Worm (Caenorhabditis elegans) whole organism, L2 larva: Measurements from ENCODE around the gene srg-69.

ENCODE experiments used
- C34F6.9 ChIP-seq: fragments of 150-350 bp; optimal IDR thresholded peaks from 2 replicates; lab custom pipeline; 2014; ENCODE audit warnings: missing biosample characterization, missing genetic modification characterization
- F13H6.1 ChIP-seq: sonication (generic microtip); optimal IDR thresholded peaks from 2 replicates; lab custom pipeline; 2016; ENCODE audit warnings: missing genetic modification characterization, missing compliant biosample characterization
- R02D3.7 ChIP-seq: fragments of 150-350 bp; optimal IDR thresholded peaks from 2 replicates; lab custom pipeline; 2014; ENCODE audit warnings: missing biosample characterization, missing genetic modification characterization
- Y55F3AM.14 ChIP-seq: fragments of 200-800 bp; sonication (Bioruptor generic); optimal IDR thresholded peaks from 2 replicates; lab custom pipeline; 2018; ENCODE audit warnings: mild to moderate bottlenecking, missing genetic modification characterization, missing compliant biosample characterization
- ZK546.5 ChIP-seq: sonication (generic microtip); optimal IDR thresholded peaks from 2 replicates; lab custom pipeline; 2017; ENCODE audit warnings: missing biosample characterization, missing genetic modification characterization
- alr-1 ChIP-seq: fragments of 150-350 bp; optimal IDR thresholded peaks from 2 replicates; lab custom pipeline; 2014; ENCODE audit warnings: missing biosample characterization, missing genetic modification characterization
- aly-2 ChIP-seq: fragments of 150-350 bp; optimal IDR thresholded peaks from 2 replicates; lab custom pipeline; 2014; ENCODE audit warnings: missing biosample characterization, missing genetic modification characterization
- ama-1 ChIP-seq: fragments of 150-350 bp; optimal IDR thresholded peaks from 2 replicates; lab custom pipeline; 2018; ENCODE audit warnings: inconsistent platforms
- blmp-1 ChIP-seq: sonication (generic microtip); optimal IDR thresholded peaks from 2 replicates; lab custom pipeline; 2017; ENCODE audit warnings: missing genetic modification characterization, mild to moderate bottlenecking, missing compliant biosample characterization, antibody characterized with exemption, moderate library complexity; ENCODE audit not compliant: insufficient read depth
- ceh-16 ChIP-seq: fragments of 150-350 bp; optimal IDR thresholded peaks from 2 replicates; lab custom pipeline; 2014; ENCODE audit warnings: missing biosample characterization, missing genetic modification characterization
- ceh-82 ChIP-seq: fragments of 150-350 bp; optimal IDR thresholded peaks from 2 replicates; lab custom pipeline; 2014; ENCODE audit warnings: missing biosample characterization, missing genetic modification characterization
- crh-2 ChIP-seq: sonication (generic microtip); optimal IDR thresholded peaks from 2 replicates; lab custom pipeline; 2017; ENCODE audit warnings: missing biosample characterization, missing genetic modification characterization
- dmd-4 ChIP-seq: sonication (generic microtip); optimal IDR thresholded peaks from 2 replicates; lab custom pipeline; 2017; ENCODE audit warnings: missing biosample characterization, missing genetic modification characterization
- egl-27 ChIP-seq: sonication (generic microtip); optimal IDR thresholded peaks from 3 replicates; lab custom pipeline; 2017; ENCODE audit warnings: missing biosample characterization, missing genetic modification reagents, missing genetic modification characterization
- elt-1 ChIP-seq: fragments of 150-350 bp; optimal IDR thresholded peaks from 2 replicates; lab custom pipeline; 2014; ENCODE audit warnings: missing biosample characterization, missing genetic modification characterization
- fos-1 ChIP-seq: fragments of 150-350 bp; optimal IDR thresholded peaks from 2 replicates; lab custom pipeline; 2014; ENCODE audit warnings: missing biosample characterization, missing genetic modification characterization
- gmeb-1 ChIP-seq: fragments of 150-350 bp; optimal IDR thresholded peaks from 2 replicates; lab custom pipeline; 2014; ENCODE audit warnings: missing biosample characterization, missing genetic modification characterization
- lin-11 ChIP-seq: fragments of 150-350 bp; sonication (generic microtip); optimal IDR thresholded peaks from 2 replicates; lab custom pipeline; 2014; ENCODE audit warnings: missing biosample characterization, missing genetic modification characterization, inconsistent platforms, mixed read lengths
- lin-13 ChIP-seq: fragments of 150-350 bp; optimal IDR thresholded peaks from 2 replicates; lab custom pipeline; 2014; ENCODE audit warnings: missing biosample characterization, missing genetic modification reagents, missing genetic modification characterization
- lin-39 ChIP-seq: fragments of 150-350 bp; optimal IDR thresholded peaks from 2 replicates; lab custom pipeline; 2014; ENCODE audit warnings: missing biosample characterization, missing genetic modification reagents, missing genetic modification characterization
- lsy-2 ChIP-seq, 2 experiments: fragments of 150-350 bp in 1 of 2; sonication (generic microtip) in 1 of 2; optimal IDR thresholded peaks; 2 replicates each; lab custom pipeline; 2014 to 2017; ENCODE audit warnings: missing biosample characterization in 2 of 2, missing genetic modification characterization in 2 of 2
- mab-5 ChIP-seq: fragments of 150-350 bp; optimal IDR thresholded peaks from 2 replicates; lab custom pipeline; 2014; ENCODE audit warnings: missing biosample characterization, missing genetic modification characterization
- mbf-1 ChIP-seq: sonication (generic microtip); optimal IDR thresholded peaks from 2 replicates; lab custom pipeline; 2017; ENCODE audit warnings: missing biosample characterization, missing genetic modification characterization
- mdl-1 ChIP-seq, 2 experiments: fragments of 150-350 bp in 1 of 2; sonication (generic microtip) in 1 of 2; optimal IDR thresholded peaks; 2 replicates each; lab custom pipeline; 2017; ENCODE audit warnings: missing biosample characterization in 2 of 2, missing genetic modification characterization in 2 of 2
- nhr-10 ChIP-seq: sonication (generic microtip); optimal IDR thresholded peaks from 2 replicates; lab custom pipeline; 2017; ENCODE audit warnings: missing biosample characterization, missing genetic modification characterization
- nhr-11 ChIP-seq: fragments of 150-350 bp; optimal IDR thresholded peaks from 2 replicates; lab custom pipeline; 2014; ENCODE audit warnings: missing biosample characterization, missing genetic modification characterization
- nhr-12 ChIP-seq: fragments of 150-350 bp; optimal IDR thresholded peaks from 2 replicates; lab custom pipeline; 2014; ENCODE audit warnings: missing biosample characterization, missing genetic modification characterization
- nhr-129 ChIP-seq: fragments of 150-350 bp; optimal IDR thresholded peaks from 2 replicates; lab custom pipeline; 2014; ENCODE audit warnings: missing biosample characterization, missing genetic modification characterization
- nhr-21 ChIP-seq: fragments of 150-350 bp; optimal IDR thresholded peaks from 2 replicates; lab custom pipeline; 2014; ENCODE audit warnings: missing biosample characterization, missing genetic modification characterization
- nhr-23 ChIP-seq: fragments of 150-350 bp; optimal IDR thresholded peaks from 2 replicates; lab custom pipeline; 2014; ENCODE audit warnings: missing biosample characterization, missing genetic modification reagents, missing genetic modification characterization
- nhr-237 ChIP-seq: fragments of 150-350 bp; optimal IDR thresholded peaks from 2 replicates; lab custom pipeline; 2014; ENCODE audit warnings: missing biosample characterization, missing genetic modification characterization
- nhr-25 ChIP-seq: fragments of 150-350 bp; sonication (generic microtip); optimal IDR thresholded peaks from 3 replicates; lab custom pipeline; 2014; ENCODE audit warnings: missing biosample characterization, missing genetic modification characterization
- nhr-6 ChIP-seq: fragments of 150-350 bp; optimal IDR thresholded peaks from 2 replicates; lab custom pipeline; 2014; ENCODE audit warnings: missing biosample characterization, missing genetic modification characterization
- nhr-77 ChIP-seq: fragments of 150-350 bp; optimal IDR thresholded peaks from 2 replicates; lab custom pipeline; 2014; ENCODE audit warnings: missing biosample characterization, missing genetic modification characterization
- peb-1 ChIP-seq: fragments of 150-350 bp; optimal IDR thresholded peaks from 2 replicates; lab custom pipeline; 2014; ENCODE audit warnings: missing biosample characterization, missing genetic modification characterization
- sem-4 ChIP-seq: fragments of 150-350 bp; optimal IDR thresholded peaks from 2 replicates; lab custom pipeline; 2014; ENCODE audit warnings: missing biosample characterization, missing genetic modification reagents, missing genetic modification characterization
- skn-1 ChIP-seq: sonication (generic microtip); optimal IDR thresholded peaks from 2 replicates; lab custom pipeline; 2017; ENCODE audit warnings: missing biosample characterization, missing genetic modification characterization
- sma-3 ChIP-seq: sonication (generic microtip); optimal IDR thresholded peaks from 2 replicates; lab custom pipeline; 2016; ENCODE audit warnings: missing genetic modification reagents, missing genetic modification characterization, missing compliant biosample characterization
- sma-9 ChIP-seq, 2 experiments: fragments of 150-350 bp in 1 of 2; sonication (generic microtip) in 1 of 2; optimal IDR thresholded peaks; 2 replicates each; lab custom pipeline; 2014 to 2016; ENCODE audit warnings: missing genetic modification characterization in 2 of 2, mild to moderate bottlenecking in 1 of 2, missing biosample characterization in 1 of 2, missing compliant biosample characterization in 1 of 2, missing genetic modification reagents in 1 of 2, moderate library complexity in 1 of 2
- unc-39 ChIP-seq: fragments of 150-350 bp; optimal IDR thresholded peaks from 2 replicates; lab custom pipeline; 2014; ENCODE audit warnings: missing biosample characterization, missing genetic modification characterization
- unc-55 ChIP-seq: fragments of 150-350 bp; sonication (generic microtip); optimal IDR thresholded peaks from 3 replicates; lab custom pipeline; 2014; ENCODE audit warnings: missing biosample characterization, missing genetic modification reagents, missing genetic modification characterization
- unc-62 ChIP-seq: fragments of 150-350 bp; optimal IDR thresholded peaks from 2 replicates; lab custom pipeline; 2014; ENCODE audit warnings: missing biosample characterization, missing genetic modification reagents, missing genetic modification characterization
- zag-1 ChIP-seq: fragments of 150-350 bp; optimal IDR thresholded peaks from 2 replicates; lab custom pipeline; 2014; ENCODE audit warnings: missing biosample characterization, missing genetic modification characterization
- ztf-1 ChIP-seq: fragments of 200-800 bp; sonication (Bioruptor generic); conservative IDR thresholded peaks from 2 replicates; pipeline ENCODE4 v1.3.6; 2022; ENCODE audit warnings: missing genetic modification characterization, missing compliant biosample characterization
- ztf-11 ChIP-seq: sonication (generic microtip); optimal IDR thresholded peaks from 2 replicates; lab custom pipeline; 2017; ENCODE audit warnings: missing biosample characterization, missing genetic modification characterization
- ztf-4 ChIP-seq: fragments of 150-350 bp; optimal IDR thresholded peaks from 2 replicates; lab custom pipeline; 2014; ENCODE audit warnings: missing biosample characterization, missing genetic modification characterization

srg-69 gene

ce11 chrII:5377467-5378238, 22.2 kb downstream of the srg-69 start, which contains the start of gene prdx-2:
Gene prdx-2 (plus strand): TSS chrII:5378195.
- TF ChIP-seq lin-11 (tag; lab: Kevin White, UChicago) = peak; percentile 16
- TF ChIP-seq lsy-2 (tag; optimal IDR thresholded peaks at IDR 0.05; lab: Kevin White, UChicago) = peak in 1 of 2 experiments; percentile 16
- no peak for TF ChIP-seq skn-1 (tag; lab: Kevin White, UChicago)

ce11 chrII:5378239-5378521, 22.7 kb downstream of the srg-69 start:
- TF ChIP-seq sma-9 (GFP tag; optimal IDR thresholded peaks at IDR 0.05; lab: Kevin White, UChicago) (peak; percentile 33), sma-9 (tag; optimal IDR thresholded peaks at IDR 0.05; lab: Kevin White, UChicago) (no peak), crh-2 (tag; lab: Kevin White, UChicago) (peak; percentile 28), ceh-16 (no peak), aly-2 (tag; lab: Kevin White, UChicago) (no peak), nhr-25 (tag; lab: Kevin White, UChicago) (peak; percentile 5), mdl-1 (tag; optimal IDR thresholded peaks at IDR 0.05; lab: Kevin White, UChicago) (no peak), C34F6.9 (tag; lab: Kevin White, UChicago) (no peak), elt-1 (tag; lab: Kevin White, UChicago) (no peak), nhr-129 (peak; percentile 49), alr-1 (tag; lab: Kevin White, UChicago) (no peak), fos-1 (peak; percentile 8), nhr-237 (tag; lab: Kevin White, UChicago) (no peak)

ce11 chrII:5379614-5380077, 24.2 kb downstream of the srg-69 start, which contains the start of gene pkc-3:
Gene pkc-3 (plus strand): TSS chrII:5380027.
- TF ChIP-seq lin-13 (GFP tag; lab: Kevin White, UChicago) = peak; percentile 51
- TF ChIP-seq elt-1 (tag; lab: Kevin White, UChicago) = no peak
- peak; percentile 48 for TF ChIP-seq ama-1
- TF ChIP-seq mbf-1 (tag; lab: Kevin White, UChicago) = no peak
- peak; percentile 86 for TF ChIP-seq nhr-25 (tag; lab: Kevin White, UChicago)
- TF ChIP-seq mab-5 (tag; lab: Kevin White, UChicago) = no peak
- TF ChIP-seq peb-1 = no peak
- peak; percentile 60 for TF ChIP-seq gmeb-1 (tag; lab: Kevin White, UChicago)
- peak in 1 of 2 experiments; percentile 65 for TF ChIP-seq lsy-2 (tag; optimal IDR thresholded peaks at IDR 0.05; lab: Kevin White, UChicago)
- no peak for TF ChIP-seq nhr-6
- TF ChIP-seq nhr-23 = no peak
- TF ChIP-seq egl-27 = no peak
- peak; percentile 17 for TF ChIP-seq C34F6.9 (tag; lab: Kevin White, UChicago)
- TF ChIP-seq R02D3.7 (tag; lab: Kevin White, UChicago) = no peak
- no peak for TF ChIP-seq alr-1 (tag; lab: Kevin White, UChicago)
- no peak for TF ChIP-seq ceh-16
- TF ChIP-seq unc-62 (GFP tag; lab: Kevin White, UChicago) = no peak
- no peak for TF ChIP-seq aly-2 (tag; lab: Kevin White, UChicago)
- no peak for TF ChIP-seq Y55F3AM.14 (GFP tag; lab: Kevin White, UChicago)
- no peak for TF ChIP-seq lin-39 (tag; lab: Kevin White, UChicago)
- peak; percentile 21 for TF ChIP-seq unc-55 (GFP tag; lab: Kevin White, UChicago)
- TF ChIP-seq nhr-12 (tag; lab: Kevin White, UChicago) = no peak
- no peak for TF ChIP-seq skn-1 (tag; lab: Kevin White, UChicago)
- TF ChIP-seq zag-1 (tag; lab: Kevin White, UChicago) = no peak
- TF ChIP-seq sma-3 = peak; percentile 85
- no peak for TF ChIP-seq ZK546.5
- peak; percentile 62 for TF ChIP-seq F13H6.1 (tag; lab: Kevin White, UChicago)
- TF ChIP-seq nhr-10 = no peak
- no peak for TF ChIP-seq nhr-11 (tag; lab: Kevin White, UChicago)
- TF ChIP-seq nhr-77 (tag; lab: Kevin White, UChicago) = no peak
- TF ChIP-seq nhr-237 (tag; lab: Kevin White, UChicago) = no peak
- no peak for TF ChIP-seq lin-11 (tag; lab: Kevin White, UChicago)
- TF ChIP-seq nhr-21 (tag; lab: Kevin White, UChicago) = peak; percentile 78
- no peak for TF ChIP-seq mdl-1 (tag; optimal IDR thresholded peaks at IDR 0.05; lab: Kevin White, UChicago)
- TF ChIP-seq ceh-82 = no peak
- TF ChIP-seq ztf-1 (GFP tag; lab: Robert Waterston, UW) = no peak
- no peak for TF ChIP-seq dmd-4 (tag; lab: Kevin White, UChicago)
- TF ChIP-seq nhr-129 = peak; percentile 78
- no peak for TF ChIP-seq ztf-11 (tag; lab: Kevin White, UChicago)
- peak; percentile 98 for TF ChIP-seq fos-1
- TF ChIP-seq unc-39 (tag; lab: Kevin White, UChicago) = no peak
- TF ChIP-seq ztf-4 (tag; lab: Kevin White, UChicago) = peak; percentile 56
- TF ChIP-seq crh-2 (tag; lab: Kevin White, UChicago) = peak; percentile 71
- peak; percentile 50 for TF ChIP-seq blmp-1 (tag; lab: Kevin White, UChicago)
- TF ChIP-seq sem-4 (tag; lab: Kevin White, UChicago) = peak; percentile 5
- TF ChIP-seq sma-9 (GFP tag; optimal IDR thresholded peaks at IDR 0.05; lab: Kevin White, UChicago) = peak; percentile 61
- TF ChIP-seq sma-9 (tag; optimal IDR thresholded peaks at IDR 0.05; lab: Kevin White, UChicago) = no peak
